Fruit fly (Drosophila melanogaster) Kc167 (cell line): ENCODE data around the gene sicily.

ENCODE experiments used
- Myc ChIP-seq: fragments of >200 bp; optimal IDR thresholded peaks from 2 replicates; lab custom pipeline; 2017; ENCODE audit warnings: missing external identifiers
- Sin3A ChIP-seq: fragments of >200 bp; optimal IDR thresholded peaks from 2 replicates; lab custom pipeline; 2018; ENCODE audit warnings: missing external identifiers
- h ChIP-seq: fragments of >200 bp; optimal IDR thresholded peaks from 3 replicates; lab custom pipeline; 2018; ENCODE audit warnings: missing external identifiers
- insv ChIP-seq: fragments of >200 bp; optimal IDR thresholded peaks from 3 replicates; lab custom pipeline; 2018; ENCODE audit warnings: missing external identifiers
- psq ChIP-seq: fragments of >200 bp; optimal IDR thresholded peaks from 2 replicates; lab custom pipeline; 2017; ENCODE audit warnings: missing external identifiers
- ttk ChIP-seq: sonication (Bioruptor generic); optimal IDR thresholded peaks from 2 replicates; lab custom pipeline; 2017; ENCODE audit warnings: missing external identifiers

sicily gene

DNA sequence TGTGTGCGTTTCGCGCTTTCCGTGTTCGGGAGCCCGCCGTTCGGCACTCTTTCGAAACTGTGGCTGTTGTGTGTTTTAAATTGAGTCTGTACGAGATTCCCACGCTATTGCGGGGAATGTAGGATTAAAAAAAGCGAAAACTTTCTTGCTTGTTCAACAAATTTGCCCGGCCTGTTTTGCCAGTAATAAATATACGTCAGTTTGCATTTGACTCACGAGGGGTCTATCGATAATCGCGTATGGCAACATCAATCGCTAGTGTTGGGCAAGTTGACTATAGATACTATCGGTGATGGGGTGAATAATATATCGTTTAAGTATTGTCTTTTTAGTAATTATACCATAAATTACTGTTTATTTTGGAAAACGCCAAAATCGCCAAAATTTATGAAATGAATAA lies 13.6 kb downstream of the sicily start, which contains the start of gene Upf1:
TSS of gene Upf1 (minus strand) at position 228 of the 400 bp plus-strand sequence.
- TF ChIP-seq Sin3A (no peak), ttk (lab: Kevin White, UChicago) (no peak), h (lab: Kevin White, UChicago) (no peak), Myc (lab: Kevin White, UChicago) (no peak), psq (lab: Kevin White, UChicago) (no peak), insv (lab: Kevin White, UChicago) (no peak)

DNA sequence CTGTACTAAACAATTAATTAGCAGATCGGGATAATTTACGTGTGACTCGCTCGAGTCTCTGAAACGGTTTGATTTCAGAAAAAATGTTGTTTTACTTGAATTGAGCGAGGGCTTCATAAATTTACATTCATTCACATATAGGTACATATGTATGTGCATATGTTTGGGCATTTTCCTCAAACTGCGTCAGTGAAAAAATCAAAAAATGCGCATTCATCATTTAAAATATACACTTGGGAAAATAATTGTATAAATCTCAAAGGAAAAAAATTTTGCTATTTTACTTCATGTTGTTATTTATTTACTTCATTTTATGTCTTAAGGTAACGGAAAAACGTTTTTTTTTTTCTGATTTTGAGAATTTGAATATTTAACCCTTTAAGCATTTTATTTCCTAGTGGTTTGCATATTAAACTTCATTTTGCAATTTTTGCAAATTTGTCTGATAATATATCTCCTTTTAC lies 15.3 kb downstream of the sicily start, which contains the start of gene CG43156:
TSS of gene CG43156 (minus strand) at position 51 of the 464 bp plus-strand sequence.
- TF ChIP-seq Sin3A (no peak), ttk (lab: Kevin White, UChicago) (no peak), Myc (lab: Kevin White, UChicago) (no peak), psq (lab: Kevin White, UChicago) (no peak), h (lab: Kevin White, UChicago) (no peak), insv (lab: Kevin White, UChicago) (no peak)

DNA sequence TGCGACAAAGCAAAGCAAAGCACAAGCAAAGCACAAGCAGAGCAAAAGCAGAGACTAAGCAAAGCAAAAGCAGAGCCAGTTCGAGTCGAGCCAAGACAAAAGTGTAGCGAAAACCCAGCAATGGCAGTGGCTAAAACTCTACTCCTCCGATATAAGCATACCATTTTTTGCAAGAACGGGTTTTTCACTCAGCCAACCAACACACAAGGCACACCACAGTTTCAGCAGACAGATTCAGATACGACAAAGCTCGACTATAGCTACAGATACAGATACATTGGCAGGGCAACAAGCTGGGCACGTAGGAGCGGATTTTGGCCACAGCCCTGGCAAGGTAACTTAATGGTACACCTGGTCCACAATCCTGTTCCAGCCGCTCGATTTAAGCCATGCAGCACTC lies 22.0 kb downstream of the sicily start:
- TF ChIP-seq h (lab: Kevin White, UChicago) (no peak), Sin3A (no peak), ttk (lab: Kevin White, UChicago) (no peak), Myc (lab: Kevin White, UChicago) (no peak), psq (lab: Kevin White, UChicago) (no peak), insv (lab: Kevin White, UChicago) (no peak)

dm6 chrX:11915154-11915593 lies 23.6 kb downstream of the sicily start:
- TF ChIP-seq h (lab: Kevin White, UChicago): no peak

dm6 chrX:11917056-11917633 lies 25.6 kb downstream of the sicily start, which contains the start of gene pot:
TSS of gene pot (minus strand) at chrX:11917260.
- TF ChIP-seq Myc (lab: Kevin White, UChicago) (no peak), ttk (lab: Kevin White, UChicago) (no peak), h (lab: Kevin White, UChicago) (no peak), psq (lab: Kevin White, UChicago) (no peak), insv (lab: Kevin White, UChicago) (no peak), Sin3A (no peak)

dm6 chrX:11920959-11921358 lies 29.4 kb downstream of the sicily start:
- TF ChIP-seq insv (lab: Kevin White, UChicago) (no peak), ttk (lab: Kevin White, UChicago) (no peak)

- TF ChIP-seq ttk (lab: Kevin White, UChicago): no peak
- no peak for TF ChIP-seq Myc (lab: Kevin White, UChicago)
- TF ChIP-seq Sin3A: no peak
- TF ChIP-seq psq (lab: Kevin White, UChicago): no peak
- no peak for TF ChIP-seq h (lab: Kevin White, UChicago)
- TF ChIP-seq insv (lab: Kevin White, UChicago): no peak
Observed at dm6 chrX:11922650-11923237, 31.2 kb downstream of the sicily start.

DNA sequence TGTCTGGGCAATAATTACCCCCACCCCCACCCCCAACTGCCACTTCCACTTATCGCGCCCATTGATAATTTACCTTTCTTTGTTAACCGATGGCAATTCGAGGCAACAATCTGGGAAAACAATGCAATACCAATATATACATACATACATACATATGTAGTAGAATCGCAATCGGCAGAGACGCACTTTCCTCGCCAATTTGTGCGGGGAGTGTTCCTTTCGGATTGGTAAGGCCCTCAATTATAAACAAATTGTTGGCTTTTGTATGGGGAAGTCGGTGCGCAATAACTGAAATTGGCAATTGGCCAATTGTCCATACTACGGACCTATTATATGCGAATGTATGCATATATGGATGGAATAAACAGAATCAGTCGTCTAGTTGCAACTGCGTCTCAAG lies 32.2 kb downstream of the sicily start:
- TF ChIP-seq Sin3A (no peak), psq (lab: Kevin White, UChicago) (no peak), h (lab: Kevin White, UChicago) (no peak), Myc (lab: Kevin White, UChicago) (no peak), ttk (lab: Kevin White, UChicago) (no peak), insv (lab: Kevin White, UChicago) (no peak)

DNA sequence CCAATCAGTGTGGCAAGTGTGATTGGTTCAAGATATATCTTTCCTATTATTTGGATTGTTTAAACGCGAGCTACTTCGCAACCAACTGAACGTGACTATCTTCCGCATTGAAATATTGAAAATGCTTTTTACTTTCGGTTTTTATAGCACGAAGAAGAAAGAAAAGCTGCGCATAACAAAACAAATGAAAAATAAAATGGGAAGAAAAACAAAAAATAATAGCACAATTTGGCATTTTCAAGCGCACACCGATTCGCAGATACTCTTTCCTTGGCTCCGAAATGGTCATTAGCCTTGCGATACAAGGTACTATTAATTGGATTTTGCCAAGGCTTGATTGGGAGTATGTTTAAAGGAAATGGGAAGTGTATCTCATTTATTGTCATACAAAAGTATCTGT lies 33.0 kb downstream of the sicily start, which contains the start of gene Sclp:
TSS of gene Sclp (minus strand) at position 101 of the 400 bp plus-strand sequence.
- no peak for TF ChIP-seq ttk (lab: Kevin White, UChicago)
- TF ChIP-seq Myc (lab: Kevin White, UChicago): no peak
- no peak for TF ChIP-seq psq (lab: Kevin White, UChicago)
- no peak for TF ChIP-seq h (lab: Kevin White, UChicago)
- TF ChIP-seq insv (lab: Kevin White, UChicago): no peak
- TF ChIP-seq Sin3A: no peak

- TF ChIP-seq h (lab: Kevin White, UChicago) (no peak), Myc (lab: Kevin White, UChicago) (no peak), insv (lab: Kevin White, UChicago) (no peak), Sin3A (no peak), ttk (lab: Kevin White, UChicago) (no peak), psq (lab: Kevin White, UChicago) (no peak)
Observed at dm6 chrX:11925213-11925612, 33.7 kb downstream of the sicily start.

DNA sequence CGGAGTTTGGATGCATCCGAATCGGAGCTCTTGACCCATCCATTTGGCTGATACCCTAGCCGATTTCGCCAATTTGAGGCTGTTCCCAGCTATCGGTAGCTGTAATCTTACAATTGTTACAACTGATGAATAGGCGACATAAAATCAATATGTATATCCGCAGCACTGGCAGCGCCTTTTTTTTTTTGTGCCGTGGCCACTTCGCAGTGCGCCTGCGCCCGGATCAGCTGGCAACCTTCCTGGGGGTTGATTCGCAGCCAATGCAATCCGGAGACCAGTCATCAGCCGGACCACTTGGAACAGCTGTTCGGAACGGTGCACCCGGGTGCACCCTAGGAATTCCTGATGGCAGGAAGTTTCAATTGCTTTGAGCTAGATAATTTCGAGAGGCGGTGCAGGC lies 39.2 kb downstream of the sicily start, which contains the start of gene Pdzd8:
TSS of gene Pdzd8 (minus strand) at position 125 of the 400 bp plus-strand sequence.
- TF ChIP-seq h (lab: Kevin White, UChicago) (no peak), insv (lab: Kevin White, UChicago) (no peak), Myc (lab: Kevin White, UChicago) (no peak), ttk (lab: Kevin White, UChicago) (no peak), psq (lab: Kevin White, UChicago) (no peak), Sin3A (no peak)
